Worm (Caenorhabditis elegans) whole organism, young adult: Measurements from ENCODE around the gene ugt-21.
A peak's percentile ranks its signal among the peaks of the same experiment; 100 is the strongest.

Experiments used
- K11D2.4 ChIP-seq: fragments of 200-800 bp; sonication (Bioruptor generic); IDR thresholded peaks from 2 replicates; pipeline ENCODE4 v1.3.6; 2022; ENCODE audit warnings: missing genetic modification reagents, missing genetic modification characterization, missing compliant biosample characterization
- ccch-3 ChIP-seq: fragments of 200-800 bp; sonication (Bioruptor generic); optimal IDR thresholded peaks from 2 replicates; lab custom pipeline; 2018; ENCODE audit warnings: mild to moderate bottlenecking, missing genetic modification characterization, missing compliant biosample characterization
- dpl-1 ChIP-seq: fragments of 150-350 bp; optimal IDR thresholded peaks from 2 replicates; lab custom pipeline; 2014; ENCODE audit warnings: missing biosample characterization, missing genetic modification reagents, missing genetic modification characterization
- egl-44 ChIP-seq: fragments of 200-800 bp; sonication (Bioruptor generic); IDR thresholded peaks from 2 replicates; pipeline ENCODE4 v1.3.6; 2022; ENCODE audit warnings: missing genetic modification reagents, missing genetic modification characterization, missing compliant biosample characterization
- hsf-1 ChIP-seq: fragments of 200-800 bp; sonication (Bioruptor generic); IDR thresholded peaks from 2 replicates; pipeline ENCODE4 v1.3.6; 2022; ENCODE audit warnings: missing genetic modification reagents, missing genetic modification characterization, missing compliant biosample characterization
- nfya-1 ChIP-seq: sonication (generic microtip); optimal IDR thresholded peaks from 2 replicates; lab custom pipeline; 2017; ENCODE audit warnings: antibody characterized with exemption, missing compliant biosample characterization, missing genetic modification characterization, borderline replicate concordance; ENCODE audit not compliant: insufficient read depth
- snpc-3.4 ChIP-seq: sonication (generic microtip); optimal IDR thresholded peaks from 2 replicates; lab custom pipeline; 2017; ENCODE audit warnings: missing genetic modification characterization, mild to moderate bottlenecking, missing compliant biosample characterization, antibody characterized with exemption, moderate library complexity, missing genotype, missing genetic modification reagents

DNA sequence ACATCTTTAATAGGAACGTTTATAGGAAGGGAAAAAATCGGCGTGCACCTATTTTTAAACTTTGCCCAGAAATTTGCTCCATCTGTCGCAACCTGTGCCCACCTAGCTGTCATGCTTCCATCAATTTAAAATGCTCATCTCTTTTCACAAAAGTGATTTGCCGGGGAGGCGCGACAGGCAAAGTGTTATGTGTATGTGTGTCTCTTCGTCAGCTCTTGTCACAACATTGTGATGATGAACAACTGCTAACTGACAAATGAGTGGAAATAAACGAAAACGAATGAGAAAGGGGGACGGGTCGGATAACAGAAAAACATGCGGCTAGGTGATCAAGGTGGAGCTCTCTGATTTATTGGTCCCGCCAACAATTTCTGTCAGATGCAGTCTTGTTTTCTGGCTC is 38.1 kb downstream of the ugt-21 start:
- TF ChIP-seq snpc-3.4 (tag; lab: Kevin White, UChicago) (no peak), nfya-1 (tag; lab: Kevin White, UChicago) (no peak), ccch-3 (GFP tag; lab: Kevin White, UChicago) (no peak), K11D2.4 (GFP tag; lab: Robert Waterston, UW) (no peak), dpl-1 (GFP tag; lab: Kevin White, UChicago) (no peak), egl-44 (GFP tag; lab: Robert Waterston, UW) (0 out of 2 replicates have a peak, but pooled peaks have one; percentile 10), hsf-1 (no peak)
